Fruit fly (Drosophila melanogaster): ENCODE measurements around the gene beat-VII.

The beat-VII gene

dm6 chr3R:26654594-26654993 is 27.2 kb downstream of the beat-VII start (continued):
- TF ChIP-seq pros (GFP tag; optimal IDR thresholded peaks at IDR 0.05) (no peak), CG7271 (tag; optimal IDR thresholded peaks at IDR 0.05) (no peak), CHES-1-like (GFP tag; optimal IDR thresholded peaks at IDR 0.05) (peak; percentile 33), Nf-YC (tag; optimal IDR thresholded peaks at IDR 0.05) (no peak), da (GFP tag; optimal IDR thresholded peaks at IDR 0.05) (no peak), tio (GFP tag; optimal IDR thresholded peaks at IDR 0.05) (no peak), Sin3A (optimal IDR thresholded peaks at IDR 0.05) (no peak)

- TF ChIP-seq CG15269 (tag; optimal IDR thresholded peaks at IDR 0.05) (peak; percentile 13), Lpt (GFP tag; optimal IDR thresholded peaks at IDR 0.05) (no peak), Six4 (GFP tag; optimal IDR thresholded peaks at IDR 0.05) (no peak), lab (GFP tag; optimal IDR thresholded peaks at IDR 0.05) (no peak), abd-A (tag; optimal IDR thresholded peaks at IDR 0.05) (peak; percentile 55), sens-2 (GFP tag; IDR thresholded peaks at IDR 0.05) (no peak), unc-4 (GFP tag; IDR thresholded peaks at IDR 0.05; ENCODE audit: partially characterized antibody) (no peak), dati (GFP tag; IDR thresholded peaks at IDR 0.05) (no peak), crol (GFP tag; IDR thresholded peaks at IDR 0.05) (no peak), vvl (GFP tag; IDR thresholded peaks at IDR 0.05) (peak; percentile 86), Awh (GFP tag; IDR thresholded peaks at IDR 0.05) (peak; percentile 61), CG12769 (tag; optimal IDR thresholded peaks at IDR 0.05) (peak; percentile 17)
Measured at dm6 chr3R:26639503-26640075, 42.2 kb downstream of the beat-VII start, which contains the start of gene TwdlD. Gene TwdlD, plus strand, starts transcription at chr3R:26640025.

- TF ChIP-seq Hand (GFP tag; optimal IDR thresholded peaks at IDR 0.05) (no peak), CG16813 (GFP tag; IDR thresholded peaks at IDR 0.05; ENCODE audit: partially characterized antibody) (no peak), Hmx (GFP tag; optimal IDR thresholded peaks at IDR 0.05) (no peak), Six4 (GFP tag; optimal IDR thresholded peaks at IDR 0.05) (no peak)
Measured at dm6 chr3R:26636388-26636787, 45.4 kb downstream of the beat-VII start, which contains the start of gene TwdlS. Gene TwdlS, plus strand, starts transcription at chr3R:26636688.

- TF ChIP-seq CG10431 (GFP tag; optimal IDR thresholded peaks at IDR 0.05) (no peak), Blimp-1 (GFP tag; optimal IDR thresholded peaks at IDR 0.05) (no peak), trh (GFP tag; optimal IDR thresholded peaks at IDR 0.05) (no peak), dan (GFP tag; IDR thresholded peaks at IDR 0.05) (no peak), CG3995 (GFP tag; optimal IDR thresholded peaks at IDR 0.05) (no peak)
Measured at dm6 chr3R:26634585-26634984, 47.2 kb downstream of the beat-VII start, which contains the start of gene TwdlR. Gene TwdlR, plus strand, starts transcription at chr3R:26634885.

dm6 chr3R:26633432-26633831 is 48.3 kb downstream of the beat-VII start, which contains the start of gene TwdlH:
Gene TwdlH, plus strand, starts transcription at chr3R:26633732.
- TF ChIP-seq CG12104 (GFP tag; optimal IDR thresholded peaks at IDR 0.05) = no peak
- TF ChIP-seq pita (GFP tag; optimal IDR thresholded peaks at IDR 0.05) = no peak
- no peak for TF ChIP-seq abd-A (tag; optimal IDR thresholded peaks at IDR 0.05)
- no peak for TF ChIP-seq CG9817 (tag; optimal IDR thresholded peaks at IDR 0.05)
- no peak for TF ChIP-seq CG1832 (GFP tag; optimal IDR thresholded peaks at IDR 0.05)
- TF ChIP-seq caup (GFP tag; optimal IDR thresholded peaks at IDR 0.05; ENCODE audit: severe bottlenecking) = no peak
- no peak for TF ChIP-seq CG11093 (GFP tag; IDR thresholded peaks at IDR 0.05)
- TF ChIP-seq pros (GFP tag; optimal IDR thresholded peaks at IDR 0.05) = no peak
- TF ChIP-seq CG3847 (GFP tag; IDR thresholded peaks at IDR 0.05) = no peak
- TF ChIP-seq Hmr (GFP tag; optimal IDR thresholded peaks at IDR 0.05) = no peak
- no peak for TF ChIP-seq CG5245 (GFP tag; optimal IDR thresholded peaks at IDR 0.05)
- TF ChIP-seq CG6654 (GFP tag; optimal IDR thresholded peaks at IDR 0.05) = no peak
- TF ChIP-seq gro (GFP tag; optimal IDR thresholded peaks at IDR 0.05) = no peak
